Fruit fly (Drosophila melanogaster) whole organism, embryonic: ENCODE results near the gene CG13609.

Experiments
- Adf1 ChIP-seq: fragments of 200-800 bp; sonication (Bioruptor generic); IDR thresholded peaks from 2 replicates; pipeline ENCODE4 v1.3.6; 2022; ENCODE audit warnings: missing biosample characterization, missing genetic modification characterization
- Aef1 ChIP-seq: fragments of 200-800 bp; sonication (Bioruptor generic); IDR thresholded peaks from 3 replicates; pipeline ENCODE4 v1.3.6; 2022; ENCODE audit warnings: missing biosample characterization, missing genetic modification characterization
- B-H2 ChIP-seq: fragments of 200-800 bp; sonication (Bioruptor generic); optimal IDR thresholded peaks from 2 replicates; lab custom pipeline; 2018; ENCODE audit warnings: missing biosample characterization, mild to moderate bottlenecking, missing genetic modification characterization
- Bgb ChIP-seq: fragments of 200-800 bp; sonication (Bioruptor generic); IDR thresholded peaks from 2 replicates; pipeline ENCODE4 v1.3.6; 2022; ENCODE audit warnings: missing biosample characterization, missing genetic modification characterization; ENCODE audit not compliant: partially characterized antibody
- CG10274 ChIP-seq: fragments of 200-800 bp; sonication (Bioruptor generic); optimal IDR thresholded peaks from 3 replicates; lab custom pipeline; 2017; ENCODE audit warnings: missing biosample characterization, mild to moderate bottlenecking, missing genetic modification characterization
- CG11085 ChIP-seq: fragments of 200-800 bp; sonication (Bioruptor generic); IDR thresholded peaks from 2 replicates; pipeline ENCODE4 v1.3.6; 2022; ENCODE audit warnings: missing biosample characterization, missing genetic modification characterization
- CG11093 ChIP-seq: fragments of 200-800 bp; sonication (Bioruptor generic); IDR thresholded peaks from 3 replicates; pipeline ENCODE4 v1.3.6; 2022; ENCODE audit warnings: missing biosample characterization, missing genetic modification characterization
- CG12071 ChIP-seq: fragments of 200-800 bp; sonication (Bioruptor generic); optimal IDR thresholded peaks from 3 replicates; lab custom pipeline; 2018; ENCODE audit warnings: missing biosample characterization, mild to moderate bottlenecking, missing genetic modification characterization
- CG13424 ChIP-seq: fragments of 200-800 bp; sonication (Bioruptor generic); optimal IDR thresholded peaks from 2 replicates; lab custom pipeline; 2019; ENCODE audit warnings: missing biosample characterization, mild to moderate bottlenecking, missing genetic modification characterization, moderate library complexity
- CG13624 ChIP-seq: fragments of 200-800 bp; sonication (Bioruptor generic); optimal IDR thresholded peaks from 2 replicates; lab custom pipeline; 2016; ENCODE audit warnings: missing biosample characterization, missing genetic modification characterization
- CG13775 ChIP-seq: fragments of 200-800 bp; sonication (Bioruptor generic); optimal IDR thresholded peaks from 3 replicates; lab custom pipeline; 2017; ENCODE audit warnings: missing biosample characterization, mild to moderate bottlenecking, missing genetic modification characterization
- CG16863 ChIP-seq: fragments of 200-800 bp; sonication (Bioruptor generic); optimal IDR thresholded peaks from 3 replicates; lab custom pipeline; 2016; ENCODE audit warnings: missing biosample characterization, missing genetic modification characterization
- CG2712 ChIP-seq: fragments of 200-800 bp; optimal IDR thresholded peaks from 3 replicates; lab custom pipeline; 2019; ENCODE audit warnings: missing biosample characterization, mild to moderate bottlenecking, missing genetic modification characterization, moderate library complexity
- CG3163 ChIP-seq: fragments of 200-800 bp; sonication (Bioruptor generic); optimal IDR thresholded peaks from 3 replicates; lab custom pipeline; 2016; ENCODE audit warnings: missing biosample characterization, missing genetic modification characterization
- CG4820 ChIP-seq: fragments of 200-800 bp; sonication (Bioruptor generic); optimal IDR thresholded peaks from 3 replicates; lab custom pipeline; 2016; ENCODE audit warnings: missing biosample characterization, missing genetic modification characterization
- CG7372 ChIP-seq: fragments of 200-800 bp; sonication (Bioruptor generic); IDR thresholded peaks from 2 replicates; pipeline ENCODE4 v1.3.6; 2022; ENCODE audit warnings: missing biosample characterization, missing genetic modification characterization
- CG8089 ChIP-seq: fragments of 200-800 bp; sonication (Bioruptor generic); optimal IDR thresholded peaks from 3 replicates; lab custom pipeline; 2016; ENCODE audit warnings: missing biosample characterization, missing genetic modification characterization
- CG8290 ChIP-seq, 3 experiments: fragments of 200-800 bp; sonication (Bioruptor generic); optimal IDR thresholded peaks; 2 replicates each; lab custom pipeline; 2016 to 2019; ENCODE audit warnings: missing biosample characterization in 3 of 3, missing genetic modification characterization in 3 of 3, mild to moderate bottlenecking in 2 of 3, moderate library complexity in 1 of 3
- CG8924 ChIP-seq: fragments of 200-800 bp; optimal IDR thresholded peaks from 3 replicates; lab custom pipeline; 2019; ENCODE audit warnings: missing biosample characterization, mild to moderate bottlenecking, missing genetic modification characterization, moderate library complexity
- CG8944 ChIP-seq: fragments of 200-800 bp; sonication (Bioruptor generic); optimal IDR thresholded peaks from 3 replicates; lab custom pipeline; 2016; ENCODE audit warnings: missing biosample characterization, missing genetic modification characterization
- CG9727 ChIP-seq: fragments of 200-800 bp; sonication (Bioruptor generic); optimal IDR thresholded peaks from 3 replicates; lab custom pipeline; 2017; ENCODE audit warnings: missing biosample characterization, mild to moderate bottlenecking, missing genetic modification characterization
- CG9797 ChIP-seq: fragments of 200-800 bp; sonication (Bioruptor generic); optimal IDR thresholded peaks from 3 replicates; lab custom pipeline; 2018; ENCODE audit warnings: missing biosample characterization, mild to moderate bottlenecking, missing genetic modification characterization
- CG9932 ChIP-seq: fragments of 200-800 bp; sonication (Bioruptor generic); IDR thresholded peaks from 2 replicates; pipeline ENCODE4 v1.3.6; 2022; ENCODE audit warnings: missing biosample characterization, missing genetic modification characterization
- D19A ChIP-seq: fragments of 200-800 bp; optimal IDR thresholded peaks from 3 replicates; lab custom pipeline; 2019; ENCODE audit warnings: missing biosample characterization, mild to moderate bottlenecking, missing genetic modification characterization, moderate library complexity
- Dip2 ChIP-seq: fragments of 200-800 bp; sonication (Bioruptor generic); IDR thresholded peaks from 2 replicates; pipeline ENCODE4 v1.3.6; 2022; ENCODE audit warnings: missing biosample characterization, missing genetic modification characterization
- Fer2 ChIP-seq: fragments of 200-800 bp; sonication (Bioruptor generic); optimal IDR thresholded peaks from 2 replicates; lab custom pipeline; 2018; ENCODE audit warnings: missing biosample characterization, mild to moderate bottlenecking, missing genetic modification characterization, moderate library complexity
- HLHmδ ChIP-seq: fragments of 200-800 bp; sonication (Bioruptor generic); optimal IDR thresholded peaks from 2 replicates; lab custom pipeline; 2018; ENCODE audit warnings: missing biosample characterization, mild to moderate bottlenecking, missing genetic modification characterization, moderate library complexity
- Hand ChIP-seq: fragments of 200-800 bp; sonication (Bioruptor generic); optimal IDR thresholded peaks from 2 replicates; lab custom pipeline; 2017; ENCODE audit warnings: mild to moderate bottlenecking, missing biosample characterization, missing genetic modification reagents, missing genetic modification characterization
- Hey ChIP-seq: fragments of 200-800 bp; sonication (Bioruptor generic); optimal IDR thresholded peaks from 3 replicates; lab custom pipeline; 2018; ENCODE audit warnings: missing biosample characterization, mild to moderate bottlenecking, missing genetic modification characterization
- Jarid2 ChIP-seq: fragments of 200-800 bp; sonication (Bioruptor generic); optimal IDR thresholded peaks from 3 replicates; lab custom pipeline; 2017; ENCODE audit warnings: mild to moderate bottlenecking, missing biosample characterization, missing genetic modification reagents, missing genetic modification characterization
- Lpt ChIP-seq: fragments of >200 bp; optimal IDR thresholded peaks from 2 replicates; lab custom pipeline; 2018; ENCODE audit warnings: missing biosample characterization, missing genetic modification characterization
- MTF-1 ChIP-seq: fragments of 200-800 bp; sonication (Bioruptor generic); optimal IDR thresholded peaks from 2 replicates; lab custom pipeline; 2018; ENCODE audit warnings: missing biosample characterization, mild to moderate bottlenecking, missing genetic modification characterization, borderline replicate concordance
- Nf-YC ChIP-seq: fragments of 200-800 bp; optimal IDR thresholded peaks from 3 replicates; lab custom pipeline; 2019; ENCODE audit warnings: missing biosample characterization, mild to moderate bottlenecking, missing genetic modification characterization, moderate library complexity
- Optix ChIP-seq: fragments of 200-800 bp; sonication (Bioruptor generic); IDR thresholded peaks from 3 replicates; pipeline ENCODE4 v1.3.6; 2022; ENCODE audit warnings: missing biosample characterization, missing genetic modification characterization
- Rfx ChIP-seq: fragments of 200-800 bp; sonication (Bioruptor generic); IDR thresholded peaks from 2 replicates; pipeline ENCODE4 v1.3.6; 2022; ENCODE audit warnings: missing biosample characterization, missing genetic modification characterization
- Spps ChIP-seq: fragments of 200-800 bp; sonication (Bioruptor generic); optimal IDR thresholded peaks from 2 replicates; lab custom pipeline; 2018; ENCODE audit warnings: missing biosample characterization, mild to moderate bottlenecking, missing genetic modification characterization
- TFAM ChIP-seq: fragments of 200-800 bp; sonication (Bioruptor generic); optimal IDR thresholded peaks from 2 replicates; lab custom pipeline; 2017; ENCODE audit warnings: missing biosample characterization, missing genetic modification characterization, inconsistent platforms
- Xbp1 ChIP-seq: fragments of 200-800 bp; sonication (Bioruptor generic); optimal IDR thresholded peaks from 3 replicates; lab custom pipeline; 2016; ENCODE audit warnings: missing biosample characterization, mild to moderate bottlenecking, missing genetic modification characterization
- ci ChIP-seq: fragments of 200-800 bp; sonication (Bioruptor generic); IDR thresholded peaks from 3 replicates; pipeline ENCODE4 v1.3.6; 2022; ENCODE audit warnings: missing biosample characterization, missing genetic modification characterization
- dan ChIP-seq: fragments of 200-800 bp; sonication (Bioruptor generic); IDR thresholded peaks from 2 replicates; pipeline ENCODE4 v1.3.6; 2022; ENCODE audit warnings: missing biosample characterization, missing genetic modification characterization
- dimm ChIP-seq: fragments of 200-800 bp; sonication (Bioruptor generic); IDR thresholded peaks from 2 replicates; pipeline ENCODE4 v1.3.6; 2022; ENCODE audit warnings: missing biosample characterization, missing genetic modification characterization
- esg ChIP-seq: fragments of 200-800 bp; sonication (Bioruptor generic); conservative IDR thresholded peaks from 2 replicates; pipeline ENCODE4 v1.3.6; 2022; ENCODE audit warnings: missing biosample characterization, missing genetic modification characterization
- eyg ChIP-seq: fragments of 200-800 bp; sonication (Bioruptor generic); optimal IDR thresholded peaks from 3 replicates; lab custom pipeline; 2016; ENCODE audit warnings: missing biosample characterization, missing genetic modification characterization
- fu2 ChIP-seq: fragments of 200-800 bp; sonication (Bioruptor generic); optimal IDR thresholded peaks from 2 replicates; lab custom pipeline; 2016; ENCODE audit warnings: missing biosample characterization, missing genetic modification characterization
- grn ChIP-seq: fragments of 200-800 bp; sonication (Bioruptor generic); optimal IDR thresholded peaks from 3 replicates; lab custom pipeline; 2017; ENCODE audit warnings: missing biosample characterization, missing genetic modification characterization
- klu ChIP-seq: fragments of 200-800 bp; sonication (Bioruptor generic); IDR thresholded peaks from 2 replicates; pipeline ENCODE4 v1.3.6; 2022; ENCODE audit warnings: missing biosample characterization, missing genetic modification characterization
- mam ChIP-seq: fragments of 200-800 bp; sonication (Bioruptor generic); optimal IDR thresholded peaks from 3 replicates; lab custom pipeline; 2016; ENCODE audit warnings: missing biosample characterization, missing genetic modification characterization
- mld ChIP-seq: fragments of 200-800 bp; sonication (Bioruptor generic); IDR thresholded peaks from 3 replicates; pipeline ENCODE4 v1.3.6; 2022; ENCODE audit warnings: missing biosample characterization, missing genetic modification characterization; ENCODE audit not compliant: partially characterized antibody
- row ChIP-seq: fragments of 200-800 bp; sonication (Bioruptor generic); IDR thresholded peaks from 3 replicates; pipeline ENCODE4 v1.3.6; 2022; ENCODE audit warnings: missing biosample characterization, missing genetic modification characterization
- tna ChIP-seq: fragments of 200-800 bp; sonication (Bioruptor generic); IDR thresholded peaks from 2 replicates; pipeline ENCODE4 v1.3.6; 2022; ENCODE audit warnings: missing biosample characterization, missing genetic modification characterization; ENCODE audit not compliant: partially characterized antibody
- wor ChIP-seq: fragments of 200-800 bp; sonication (Bioruptor generic); IDR thresholded peaks from 2 replicates; pipeline ENCODE4 v1.3.6; 2022; ENCODE audit warnings: missing biosample characterization, missing genetic modification characterization

The CG13609 gene

dm6 chr3R:24252494-24252893 is 25.7 kb downstream of the CG13609 start, which contains the start of gene beta-PheRS (continued):
- TF ChIP-seq CG13624 (GFP tag; lab: Kevin White, UChicago), result peak; percentile 64
- TF ChIP-seq CG8089, result no peak
- no peak for TF ChIP-seq MTF-1 (GFP tag; lab: Kevin White, UChicago)
- peak; percentile 79 for TF ChIP-seq ci
- TF ChIP-seq Xbp1 (GFP tag; lab: Kevin White, UChicago), result peak; percentile 72
- no peak for TF ChIP-seq CG12071 (GFP tag; lab: Kevin White, UChicago)
- TF ChIP-seq CG13775 (GFP tag; lab: Kevin White, UChicago), result peak; percentile 58
- no peak for TF ChIP-seq CG8924 (tag; lab: Kevin White, UChicago)
- TF ChIP-seq esg (GFP tag; lab: Robert Waterston, UW), result 0 out of 2 replicates have a peak, but pooled peaks have one; percentile 29
- no peak for TF ChIP-seq CG11093 (GFP tag; lab: Robert Waterston, UW)
- TF ChIP-seq klu (GFP tag; lab: Robert Waterston, UW), result no peak
- no peak for TF ChIP-seq Spps (tag; lab: Kevin White, UChicago)
- TF ChIP-seq mam, result peak; percentile 66
- TF ChIP-seq CG13424, result peak; percentile 66
- peak; percentile 29; the same call in 1 of the 2 replicates for TF ChIP-seq CG11085 (GFP tag; lab: Robert Waterston, UW)
- peak; percentile 64 for TF ChIP-seq mld
- no peak for TF ChIP-seq Jarid2 (GFP tag; lab: Kevin White, UChicago)
- TF ChIP-seq fu2 (GFP tag; lab: Kevin White, UChicago), result peak; percentile 33
- peak; percentile 96 for TF ChIP-seq Bgb (GFP tag; lab: Robert Waterston, UW)
- no peak; the same call in 2 of the 3 replicates for TF ChIP-seq Aef1 (GFP tag; lab: Robert Waterston, UW)
- TF ChIP-seq Optix (GFP tag; lab: Robert Waterston, UW), result no peak
- TF ChIP-seq D19A (tag; lab: Kevin White, UChicago), result no peak
- no peak for TF ChIP-seq Dip2
- no peak for TF ChIP-seq dimm
- TF ChIP-seq CG7372 (GFP tag; lab: Robert Waterston, UW), result no peak; the same call in 1 of the 2 replicates
- TF ChIP-seq CG9932 (GFP tag; lab: Robert Waterston, UW), result peak; percentile 86
- no peak for TF ChIP-seq Hand (GFP tag; lab: Kevin White, UChicago)
- peak; percentile 80 for TF ChIP-seq tna
- TF ChIP-seq CG9797 (GFP tag; lab: Kevin White, UChicago), result peak; percentile 93
- TF ChIP-seq Hey (tag; lab: Kevin White, UChicago), result no peak
- TF ChIP-seq CG8944, result peak; percentile 35
- no peak for TF ChIP-seq grn (GFP tag; lab: Kevin White, UChicago)
- TF ChIP-seq CG9727 (GFP tag; lab: Kevin White, UChicago), result no peak
- TF ChIP-seq CG4820 (GFP tag; lab: Kevin White, UChicago), result peak; percentile 31
- TF ChIP-seq CG10274, result no peak
- peak; percentile 48 for TF ChIP-seq CG3163
- no peak for TF ChIP-seq dan (GFP tag; lab: Robert Waterston, UW)
- peak; percentile 91 for TF ChIP-seq row (GFP tag; lab: Robert Waterston, UW)
- peak; percentile 91 for TF ChIP-seq CG2712 (tag; lab: Kevin White, UChicago)
- TF ChIP-seq HLHmδ (GFP tag; lab: Kevin White, UChicago), result no peak
- no peak for TF ChIP-seq B-H2 (GFP tag; lab: Kevin White, UChicago)
- TF ChIP-seq Lpt, result no peak
- no peak for TF ChIP-seq wor
- TF ChIP-seq Fer2 (tag; lab: Kevin White, UChicago), result no peak
- TF ChIP-seq TFAM, result no peak
- TF ChIP-seq Adf1, result peak; percentile 59
- TF ChIP-seq CG8290 (GFP tag; optimal IDR thresholded peaks at IDR 0.05; lab: Kevin White, UChicago), result peak; percentile 88
- peak in 1 of 2 experiments; percentile 80 for TF ChIP-seq CG8290 (tag; optimal IDR thresholded peaks at IDR 0.05; lab: Kevin White, UChicago)
- peak; percentile 86 for TF ChIP-seq Rfx (GFP tag; lab: Robert Waterston, UW)
- no peak for TF ChIP-seq eyg (GFP tag; lab: Kevin White, UChicago)
- peak; percentile 13 for TF ChIP-seq CG16863 (GFP tag; lab: Kevin White, UChicago)
- no peak for TF ChIP-seq Nf-YC (tag; lab: Kevin White, UChicago)
